Worm (Caenorhabditis elegans) whole organism, L1 larva: Measurements from ENCODE around the gene clec-173.

Source experiments
- C04F5.9 ChIP-seq: sonication (generic microtip); optimal IDR thresholded peaks from 2 replicates; lab custom pipeline; 2016; ENCODE audit warnings: missing genetic modification characterization, missing compliant biosample characterization
- C34B4.2 ChIP-seq: sonication (generic microtip); optimal IDR thresholded peaks from 2 replicates; lab custom pipeline; 2017; ENCODE audit warnings: mild to moderate bottlenecking, missing genetic modification characterization, missing compliant biosample characterization
- F16B12.6 ChIP-seq: fragments of 150-350 bp; optimal IDR thresholded peaks from 2 replicates; lab custom pipeline; 2014; ENCODE audit warnings: missing biosample characterization, missing genetic modification characterization
- Y116A8C.19 ChIP-seq: sonication (generic microtip); optimal IDR thresholded peaks from 2 replicates; lab custom pipeline; 2016; ENCODE audit warnings: missing compliant biosample characterization, missing genetic modification characterization, borderline replicate concordance
- aly-2 ChIP-seq: fragments of 150-350 bp; optimal IDR thresholded peaks from 2 replicates; lab custom pipeline; 2014; ENCODE audit warnings: missing biosample characterization, missing genetic modification characterization
- ama-1 ChIP-seq: fragments of 150-350 bp; optimal IDR thresholded peaks from 2 replicates; lab custom pipeline; 2014
- blmp-1 ChIP-seq: fragments of 150-350 bp; optimal IDR thresholded peaks from 2 replicates; lab custom pipeline; 2014; ENCODE audit warnings: missing biosample characterization, missing genetic modification characterization
- ceh-82 ChIP-seq, 3 experiments: fragments of 150-350 bp in 1 of 3; sonication (generic microtip) in 2 of 3; optimal IDR thresholded peaks; 2 replicates each; lab custom pipeline; 2014 to 2017; ENCODE audit warnings: missing biosample characterization in 3 of 3, missing genetic modification characterization in 3 of 3
- ceh-88 ChIP-seq: fragments of 200-800 bp; sonication (Bioruptor generic); IDR thresholded peaks from 2 replicates; pipeline ENCODE4 v1.3.6; 2022; ENCODE audit warnings: missing genetic modification characterization, missing compliant biosample characterization
- ceh-90 ChIP-seq: sonication (generic microtip); optimal IDR thresholded peaks from 2 replicates; lab custom pipeline; 2016; ENCODE audit warnings: missing genetic modification characterization, missing compliant biosample characterization
- ces-1 ChIP-seq: fragments of 150-350 bp; optimal IDR thresholded peaks from 2 replicates; lab custom pipeline; 2014; ENCODE audit warnings: missing biosample characterization, missing genetic modification reagents, missing genetic modification characterization
- dpl-1 ChIP-seq, 3 experiments: fragments of 150-350 bp in 2 of 3; sonication (generic microtip) in 1 of 3; optimal IDR thresholded peaks; 2 replicates each; lab custom pipeline; 2014 to 2017; ENCODE audit warnings: missing biosample characterization in 3 of 3, missing genetic modification characterization in 3 of 3, missing genetic modification reagents in 3 of 3
- dsc-1 ChIP-seq: sonication (generic microtip); optimal IDR thresholded peaks from 2 replicates; lab custom pipeline; 2016; ENCODE audit warnings: mild to moderate bottlenecking, missing genetic modification characterization, missing compliant biosample characterization
- efl-1 ChIP-seq, 4 experiments: fragments of 150-350 bp; optimal IDR thresholded peaks in 3 of 4; peaks in 1 of 4; 1 replicate in 1 of 4; 2 replicates in 3 of 4; lab custom pipeline; 2014; ENCODE audit warnings: missing biosample characterization in 2 of 4, missing genetic modification characterization in 2 of 4, missing genetic modification reagents in 2 of 4
- elt-2 ChIP-seq: sonication (generic microtip); optimal IDR thresholded peaks from 2 replicates; lab custom pipeline; 2016; ENCODE audit warnings: missing genetic modification characterization, mild to moderate bottlenecking, inconsistent platforms, missing compliant biosample characterization, missing genetic modification reagents
- fkh-8 ChIP-seq: sonication (generic microtip); optimal IDR thresholded peaks from 2 replicates; lab custom pipeline; 2016; ENCODE audit warnings: mild to moderate bottlenecking, missing genetic modification characterization, missing compliant biosample characterization
- fos-1 ChIP-seq: fragments of 150-350 bp; optimal IDR thresholded peaks from 2 replicates; lab custom pipeline; 2014; ENCODE audit warnings: missing biosample characterization, missing genetic modification characterization
- grh-1 ChIP-seq: fragments of 200-800 bp; sonication (Bioruptor generic); IDR thresholded peaks from 2 replicates; pipeline ENCODE4 v1.3.6; 2022; ENCODE audit warnings: missing genetic modification reagents, missing genetic modification characterization, missing compliant biosample characterization
- hlh-17 ChIP-seq: fragments of 200-800 bp; sonication (Bioruptor generic); optimal IDR thresholded peaks from 2 replicates; lab custom pipeline; 2018; ENCODE audit warnings: missing genetic modification characterization, mild to moderate bottlenecking, missing compliant biosample characterization, moderate library complexity, borderline replicate concordance
- hpl-2 ChIP-seq: fragments of 150-350 bp; optimal IDR thresholded peaks from 2 replicates; lab custom pipeline; 2014; ENCODE audit warnings: missing biosample characterization, missing genetic modification reagents, missing genetic modification characterization
- isw-1 ChIP-seq: fragments of 200-800 bp; sonication (Bioruptor generic); IDR thresholded peaks from 2 replicates; pipeline ENCODE4 v1.3.6; 2022; ENCODE audit warnings: missing genetic modification characterization, missing compliant biosample characterization
- lin-13 ChIP-seq: fragments of 150-350 bp; optimal IDR thresholded peaks from 2 replicates; lab custom pipeline; 2014; ENCODE audit warnings: missing biosample characterization, missing genetic modification reagents, missing genetic modification characterization
- lin-14 ChIP-seq: fragments of 200-800 bp; sonication (Bioruptor generic); optimal IDR thresholded peaks from 2 replicates; lab custom pipeline; 2018; ENCODE audit warnings: mild to moderate bottlenecking, missing genetic modification characterization, moderate library complexity, missing compliant biosample characterization
- lin-35 ChIP-seq, 2 experiments: fragments of 150-350 bp; optimal IDR thresholded peaks; 2 replicates each; lab custom pipeline; 2014; ENCODE audit warnings: missing biosample characterization in 2 of 2, missing genetic modification characterization in 2 of 2, missing genetic modification reagents in 2 of 2
- lin-39 ChIP-seq: fragments of 150-350 bp; optimal IDR thresholded peaks from 2 replicates; lab custom pipeline; 2014; ENCODE audit warnings: missing biosample characterization, missing genetic modification reagents, missing genetic modification characterization
- lsy-2 ChIP-seq, 2 experiments: fragments of 150-350 bp; optimal IDR thresholded peaks; 2 replicates each; lab custom pipeline; 2014; ENCODE audit warnings: missing biosample characterization in 2 of 2, missing genetic modification characterization in 2 of 2
- mdl-1 ChIP-seq, 2 experiments: fragments of 150-350 bp; optimal IDR thresholded peaks; 2 replicates each; lab custom pipeline; 2014 to 2017; ENCODE audit warnings: missing biosample characterization in 2 of 2, missing genetic modification characterization in 2 of 2, inconsistent platforms in 1 of 2
- mep-1 ChIP-seq: fragments of 150-350 bp; optimal IDR thresholded peaks from 2 replicates; lab custom pipeline; 2014; ENCODE audit warnings: missing biosample characterization, missing genetic modification characterization
- nhr-19 ChIP-seq: fragments of 200-800 bp; sonication (Bioruptor generic); conservative IDR thresholded peaks from 2 replicates; pipeline ENCODE4 v1.3.6; 2022; ENCODE audit warnings: missing genetic modification characterization, missing compliant biosample characterization
- nhr-28 ChIP-seq: fragments of 150-350 bp; optimal IDR thresholded peaks from 2 replicates; lab custom pipeline; 2014; ENCODE audit warnings: missing biosample characterization, missing genetic modification characterization
- nhr-47 ChIP-seq: sonication (generic microtip); optimal IDR thresholded peaks from 2 replicates; lab custom pipeline; 2016; ENCODE audit warnings: mild to moderate bottlenecking, missing genetic modification characterization, moderate library complexity, missing compliant biosample characterization
- nhr-71 ChIP-seq: sonication (generic microtip); optimal IDR thresholded peaks from 2 replicates; lab custom pipeline; 2016; ENCODE audit warnings: mild to moderate bottlenecking, missing genetic modification characterization, moderate library complexity, missing compliant biosample characterization
- nhr-76 ChIP-seq: sonication (generic microtip); optimal IDR thresholded peaks from 2 replicates; lab custom pipeline; 2017; ENCODE audit warnings: missing biosample characterization, missing genetic modification characterization
- nhr-77 ChIP-seq: fragments of 150-350 bp; optimal IDR thresholded peaks from 2 replicates; lab custom pipeline; 2014; ENCODE audit warnings: missing biosample characterization, missing genetic modification characterization
- nhr-85 ChIP-seq: sonication (generic microtip); peaks from one replicate; lab custom pipeline; 2016; ENCODE audit warnings: missing genetic modification characterization, inconsistent platforms, missing compliant biosample characterization
- nhr-90 ChIP-seq: sonication (generic microtip); optimal IDR thresholded peaks from 2 replicates; lab custom pipeline; 2016; ENCODE audit warnings: mild to moderate bottlenecking, missing genetic modification characterization, missing compliant biosample characterization; ENCODE audit not compliant: poor library complexity
- pag-3 ChIP-seq: sonication (generic microtip); optimal IDR thresholded peaks from 2 replicates; lab custom pipeline; 2017; ENCODE audit warnings: missing genetic modification characterization, mild to moderate bottlenecking, missing compliant biosample characterization, antibody characterized with exemption, borderline replicate concordance; ENCODE audit not compliant: insufficient read depth
- pqm-1 ChIP-seq: sonication (generic microtip); optimal IDR thresholded peaks from 3 replicates; lab custom pipeline; 2017; ENCODE audit warnings: missing biosample characterization, missing genetic modification characterization
- rnt-1 ChIP-seq: sonication (generic microtip); optimal IDR thresholded peaks from 2 replicates; lab custom pipeline; 2016; ENCODE audit warnings: mild to moderate bottlenecking, missing genetic modification characterization, moderate library complexity, missing compliant biosample characterization
- snpc-4 ChIP-seq: fragments of 150-350 bp; optimal IDR thresholded peaks from 2 replicates; lab custom pipeline; 2014; ENCODE audit warnings: missing biosample characterization, missing genetic modification characterization
- sox-4 ChIP-seq: sonication (generic microtip); optimal IDR thresholded peaks from 2 replicates; lab custom pipeline; 2016; ENCODE audit warnings: missing genetic modification characterization, missing compliant biosample characterization
- sptf-1 ChIP-seq: fragments of 150-350 bp; optimal IDR thresholded peaks from 2 replicates; lab custom pipeline; 2014; ENCODE audit warnings: missing biosample characterization, missing genetic modification characterization
- sup-37 ChIP-seq: fragments of 200-800 bp; sonication (Bioruptor generic); optimal IDR thresholded peaks from 2 replicates; lab custom pipeline; 2018; ENCODE audit warnings: mild to moderate bottlenecking, missing genetic modification characterization, missing compliant biosample characterization
- swsn-7 ChIP-seq: sonication (generic microtip); optimal IDR thresholded peaks from 2 replicates; lab custom pipeline; 2016; ENCODE audit warnings: missing genetic modification characterization, missing compliant biosample characterization
- unc-30 ChIP-seq: sonication (generic microtip); optimal IDR thresholded peaks from 2 replicates; lab custom pipeline; 2017; ENCODE audit warnings: missing biosample characterization, missing genetic modification characterization
- zag-1 ChIP-seq: fragments of 150-350 bp; optimal IDR thresholded peaks from 2 replicates; lab custom pipeline; 2014; ENCODE audit warnings: missing biosample characterization, missing genetic modification characterization
- ztf-11 ChIP-seq, 2 experiments: sonication (generic microtip); optimal IDR thresholded peaks; 2 replicates each; lab custom pipeline; 2016 to 2017; ENCODE audit warnings: missing genetic modification characterization in 2 of 2, missing biosample characterization in 1 of 2, missing compliant biosample characterization in 1 of 2
- ztf-4 ChIP-seq: fragments of 150-350 bp; optimal IDR thresholded peaks from 2 replicates; lab custom pipeline; 2014; ENCODE audit warnings: missing biosample characterization, missing genetic modification characterization

The clec-173 gene

ce11 chrIV:3233429-3233885, 34.0 kb downstream of the clec-173 start (continued):
- peak; percentile 13 to 67 for TF ChIP-seq lsy-2 (tag; optimal IDR thresholded peaks at IDR 0.05; lab: Kevin White, UChicago)
- no peak for TF ChIP-seq sup-37 (GFP tag; lab: Kevin White, UChicago)
- TF ChIP-seq zag-1 (tag; lab: Kevin White, UChicago) = no peak
- TF ChIP-seq nhr-77 (tag; lab: Kevin White, UChicago) = peak; percentile 54
- peak in 1 of 2 experiments; percentile 17 for TF ChIP-seq efl-1 (optimal IDR thresholded peaks at IDR 0.05; lab: Kevin White, UChicago)
- peak in 1 of 2 experiments; percentile 93 for TF ChIP-seq efl-1 (GFP tag; optimal IDR thresholded peaks at IDR 0.05 in 1 of 2; lab: Kevin White, UChicago)
- TF ChIP-seq sptf-1 (tag; lab: Kevin White, UChicago) = no peak
- TF ChIP-seq nhr-85 (tag; lab: Kevin White, UChicago) = peak; percentile 94
- TF ChIP-seq mep-1 = peak; percentile 38
- peak; percentile 29 for TF ChIP-seq lin-13 (GFP tag; lab: Kevin White, UChicago)
- peak; percentile 37 for TF ChIP-seq snpc-4 (tag; lab: Kevin White, UChicago)
- TF ChIP-seq nhr-28 = no peak
- TF ChIP-seq elt-2 = no peak
- peak; percentile 28 for TF ChIP-seq C34B4.2
- peak; percentile 78 for TF ChIP-seq lin-14 (GFP tag; lab: Kevin White, UChicago)
- no peak for TF ChIP-seq isw-1 (GFP tag; lab: Robert Waterston, UW)
- TF ChIP-seq nhr-90 = peak; percentile 61
- peak; percentile 33 for TF ChIP-seq lin-39 (tag; lab: Kevin White, UChicago)
- peak in 1 of 3 experiments; percentile 22 for TF ChIP-seq ceh-82 (tag; optimal IDR thresholded peaks at IDR 0.05; lab: Kevin White, UChicago)
- TF ChIP-seq pag-3 (tag; lab: Kevin White, UChicago) = no peak
- TF ChIP-seq fos-1 (tag; lab: Kevin White, UChicago) = peak; percentile 54
- peak; percentile 19 for TF ChIP-seq hpl-2 (GFP tag; lab: Kevin White, UChicago)

DNA sequence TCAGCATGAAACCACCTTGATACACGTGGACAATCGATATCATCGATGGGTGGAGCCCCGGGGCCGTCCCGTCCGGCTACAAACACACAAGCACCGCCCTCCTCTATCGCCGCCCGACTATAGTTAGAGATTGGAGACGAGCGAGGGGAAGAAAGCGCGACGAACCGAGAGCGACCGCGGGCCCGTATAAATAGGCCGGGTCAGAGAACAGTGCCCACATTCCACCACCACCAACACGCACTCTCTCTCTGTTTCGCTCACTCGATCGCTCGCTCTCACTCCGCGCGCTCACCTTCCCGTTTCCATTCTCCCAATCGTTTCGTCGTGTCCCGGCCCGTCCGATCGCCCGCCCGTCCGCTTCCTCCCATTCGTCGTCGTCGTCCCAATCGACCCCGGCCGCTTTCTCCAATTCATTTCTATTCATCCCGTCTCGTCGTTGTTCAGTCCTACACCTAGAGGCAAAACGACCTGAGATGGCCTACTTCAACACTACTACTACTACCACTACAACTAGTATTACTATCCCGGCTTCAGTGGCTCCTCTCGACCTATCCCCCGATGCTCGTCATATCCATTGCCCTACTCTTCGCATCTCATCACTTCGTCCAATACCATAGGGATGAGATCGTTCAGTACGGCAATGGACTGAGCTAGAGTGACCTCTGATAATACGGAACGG, 34.6 kb downstream of the clec-173 start:
- TF ChIP-seq ceh-90 (no peak), dsc-1 (tag; lab: Kevin White, UChicago) (peak; percentile 19), isw-1 (GFP tag; lab: Robert Waterston, UW) (no peak), swsn-7 (peak; percentile 58), ama-1 (peak; percentile 75), rnt-1 (tag; lab: Kevin White, UChicago) (peak; percentile 67), ces-1 (GFP tag; lab: Kevin White, UChicago) (no peak), aly-2 (tag; lab: Kevin White, UChicago) (no peak), blmp-1 (peak; percentile 70), ztf-4 (tag; lab: Kevin White, UChicago) (peak; percentile 25), nhr-76 (tag; lab: Kevin White, UChicago) (peak; percentile 45), ceh-88 (no peak), nhr-85 (tag; lab: Kevin White, UChicago) (peak; percentile 91), lin-35 (GFP tag; optimal IDR thresholded peaks at IDR 0.05; lab: Kevin White, UChicago) (peak; percentile 35 to 63), Y116A8C.19 (tag; lab: Kevin White, UChicago) (no peak), nhr-71 (tag; lab: Kevin White, UChicago) (peak; percentile 79), mdl-1 (tag; optimal IDR thresholded peaks at IDR 0.05; lab: Kevin White, UChicago) (peak in 1 of 2 experiments; percentile 80), nhr-19 (GFP tag; lab: Robert Waterston, UW) (peak; percentile 69), grh-1 (GFP tag; lab: Robert Waterston, UW) (no peak), fkh-8 (tag; lab: Kevin White, UChicago) (no peak), pqm-1 (tag; lab: Kevin White, UChicago) (no peak), F16B12.6 (tag; lab: Kevin White, UChicago) (peak; percentile 5), mep-1 (peak; percentile 27), C04F5.9 (no peak), dpl-1 (GFP tag; optimal IDR thresholded peaks at IDR 0.05; lab: Kevin White, UChicago) (peak in 2 of 3 experiments; percentile 15 to 29), zag-1 (tag; lab: Kevin White, UChicago) (no peak), ztf-11 (tag; optimal IDR thresholded peaks at IDR 0.05; lab: Kevin White, UChicago) (peak in 1 of 2 experiments; percentile 16), elt-2 (peak; percentile 49), efl-1 (optimal IDR thresholded peaks at IDR 0.05; lab: Kevin White, UChicago) (peak; percentile 34 to 40), efl-1 (GFP tag; optimal IDR thresholded peaks at IDR 0.05 in 1 of 2; lab: Kevin White, UChicago) (peak; percentile 32 to 84), nhr-47 (tag; lab: Kevin White, UChicago) (peak; percentile 72), hlh-17 (GFP tag; lab: Kevin White, UChicago) (no peak), sptf-1 (tag; lab: Kevin White, UChicago) (no peak), sox-4 (peak; percentile 16), ceh-82 (tag; optimal IDR thresholded peaks at IDR 0.05; lab: Kevin White, UChicago) (peak in 1 of 3 experiments; percentile 7), unc-30 (tag; lab: Kevin White, UChicago) (no peak)
